Fruit fly (Drosophila melanogaster): ENCODE results near the gene ScsbetaA.

Gene ScsbetaA

dm6 chr3R:8930165-8931063 lies 8.1 kb upstream of the ScsbetaA start (continued):
- TF ChIP-seq sima (GFP tag; optimal IDR thresholded peaks at IDR 0.05) (no peak), ro (GFP tag; IDR thresholded peaks at IDR 0.05) (no peak), ato (GFP tag; IDR thresholded peaks at IDR 0.05; ENCODE audit: partially characterized antibody) (no peak), CG2120 (GFP tag; optimal IDR thresholded peaks at IDR 0.05) (peak; percentile 73), Rx (GFP tag; IDR thresholded peaks at IDR 0.05) (0 out of 2 replicates have a peak, but pooled peaks have one; percentile 1), p53 (GFP tag; optimal IDR thresholded peaks at IDR 0.05) (no peak), CHES-1-like (GFP tag; optimal IDR thresholded peaks at IDR 0.05) (peak; percentile 6), CG1832 (GFP tag; optimal IDR thresholded peaks at IDR 0.05) (no peak), CG8290 (GFP tag; optimal IDR thresholded peaks at IDR 0.05) (no peak), CG8290 (tag; optimal IDR thresholded peaks at IDR 0.05) (peak in 1 of 2 experiments; percentile 6), grn (GFP tag; optimal IDR thresholded peaks at IDR 0.05) (no peak), pum (GFP tag; optimal IDR thresholded peaks at IDR 0.05) (no peak), CG8924 (tag; optimal IDR thresholded peaks at IDR 0.05) (peak; percentile 7), D19B (GFP tag; optimal IDR thresholded peaks at IDR 0.05) (no peak), CG4360 (GFP tag; IDR thresholded peaks at IDR 0.05) (0 out of 2 replicates have a peak, but pooled peaks have one; percentile 35), CG10209 (GFP tag; optimal IDR thresholded peaks at IDR 0.05) (peak; percentile 23), CG43689 (GFP tag; IDR thresholded peaks at IDR 0.05) (no peak), CG8388 (GFP tag; optimal IDR thresholded peaks at IDR 0.05) (peak; percentile 1), NfI (GFP tag; optimal IDR thresholded peaks at IDR 0.05) (peak; percentile 18), CG18619 (GFP tag; optimal IDR thresholded peaks at IDR 0.05) (peak; percentile 5), lmd (GFP tag; IDR thresholded peaks at IDR 0.05) (peak; percentile 64; the same call in 1 of the 2 replicates), HLHmδ (GFP tag; optimal IDR thresholded peaks at IDR 0.05) (no peak), CG9932 (GFP tag; IDR thresholded peaks at IDR 0.05) (peak; percentile 84), pnt (GFP tag; optimal IDR thresholded peaks at IDR 0.05) (no peak), CG15269 (tag; optimal IDR thresholded peaks at IDR 0.05) (peak; percentile 49), Gsc (GFP tag; IDR thresholded peaks at IDR 0.05) (no peak), twi (tag; optimal IDR thresholded peaks at IDR 0.05) (no peak), CG9727 (GFP tag; optimal IDR thresholded peaks at IDR 0.05) (peak; percentile 32), CG2889 (GFP tag; IDR thresholded peaks at IDR 0.05) (peak; percentile 51; the same call in 1 of the 3 replicates), CG13775 (GFP tag; optimal IDR thresholded peaks at IDR 0.05) (peak; percentile 5), salm (tag; optimal IDR thresholded peaks at IDR 0.05) (no peak), stwl (tag; optimal IDR thresholded peaks at IDR 0.05) (no peak), CG30403 (GFP tag; optimal IDR thresholded peaks at IDR 0.05) (peak; percentile 24), Usf (GFP tag; optimal IDR thresholded peaks at IDR 0.05) (no peak), sens (GFP tag) (peak; percentile 73), Hmr (GFP tag; optimal IDR thresholded peaks at IDR 0.05) (peak; percentile 29), CG7372 (GFP tag; IDR thresholded peaks at IDR 0.05) (peak; percentile 46), slbo (GFP tag; IDR thresholded peaks at IDR 0.05) (peak; percentile 77), ssp (GFP tag; IDR thresholded peaks at IDR 0.05) (no peak), CG13287 (GFP tag; IDR thresholded peaks at IDR 0.05; ENCODE audit: partially characterized antibody) (no peak), CG14667 (GFP tag; IDR thresholded peaks at IDR 0.05) (peak; percentile 40; the same call in 1 of the 2 replicates), fd3F (GFP tag; optimal IDR thresholded peaks at IDR 0.05) (peak; percentile 36), gt (GFP tag; IDR thresholded peaks at IDR 0.05) (0 out of 2 replicates have a peak, but pooled peaks have one; percentile 17), ara (GFP tag; IDR thresholded peaks at IDR 0.05) (no peak), CG4424 (GFP tag; optimal IDR thresholded peaks at IDR 0.05) (peak; percentile 20), vvl (GFP tag; IDR thresholded peaks at IDR 0.05) (peak; percentile 43; the same call in 1 of the 2 replicates), CG10462 (GFP tag; optimal IDR thresholded peaks at IDR 0.05) (no peak), CG6689 (GFP tag; IDR thresholded peaks at IDR 0.05) (peak; percentile 48), Hsf (GFP tag; optimal IDR thresholded peaks at IDR 0.05) (peak; percentile 44), lab (GFP tag; optimal IDR thresholded peaks at IDR 0.05) (peak; percentile 39)
